Worm (Caenorhabditis elegans) whole organism, midembryonic: Measurements from ENCODE around the gene rab-6.2.

Experiments
- T22C8.4 ChIP-seq: fragments of 200-800 bp; sonication (Bioruptor generic); IDR thresholded peaks from 2 replicates; pipeline ENCODE4 v1.3.6; 2022; ENCODE audit warnings: missing genetic modification characterization, missing compliant biosample characterization
- cog-1 ChIP-seq: sonication (generic microtip); optimal IDR thresholded peaks from 2 replicates; lab custom pipeline; 2016; ENCODE audit warnings: missing genetic modification characterization, missing compliant biosample characterization
- flt-1 ChIP-seq: fragments of 200-800 bp; sonication (Bioruptor generic); IDR thresholded peaks from 2 replicates; pipeline ENCODE4 v1.3.6; 2022; ENCODE audit warnings: missing genetic modification characterization, missing compliant biosample characterization
- klf-2 ChIP-seq: fragments of 200-800 bp; sonication (Bioruptor generic); conservative IDR thresholded peaks from 2 replicates; pipeline ENCODE4 v1.3.6; 2022; ENCODE audit warnings: missing genetic modification reagents, missing genetic modification characterization, missing compliant biosample characterization
- med-1 ChIP-seq: sonication (generic microtip); optimal IDR thresholded peaks from 2 replicates; lab custom pipeline; 2017; ENCODE audit warnings: missing genetic modification characterization, mild to moderate bottlenecking, missing compliant biosample characterization, antibody characterized with exemption, missing genetic modification reagents; ENCODE audit not compliant: insufficient read depth
- ref-1 ChIP-seq: fragments of 200-800 bp; sonication (Bioruptor generic); conservative IDR thresholded peaks from 2 replicates; pipeline ENCODE4 v1.3.6; 2022; ENCODE audit warnings: missing genetic modification reagents, missing genetic modification characterization, missing compliant biosample characterization
- tab-1 ChIP-seq: fragments of 200-800 bp; sonication (Bioruptor generic); IDR thresholded peaks from 2 replicates; pipeline ENCODE4 v1.3.6; 2022; ENCODE audit warnings: missing genetic modification characterization, missing compliant biosample characterization
- ztf-23 ChIP-seq: fragments of 200-800 bp; sonication (Bioruptor generic); IDR thresholded peaks from 2 replicates; pipeline ENCODE4 v1.3.6; 2022; ENCODE audit warnings: missing genetic modification reagents, missing genetic modification characterization, missing compliant biosample characterization
- ztf-29 ChIP-seq: fragments of 200-800 bp; sonication (Bioruptor generic); IDR thresholded peaks from 2 replicates; pipeline ENCODE4 v1.3.6; 2022; ENCODE audit warnings: missing genetic modification reagents, missing genetic modification characterization, missing compliant biosample characterization

rab-6.2 gene

DNA sequence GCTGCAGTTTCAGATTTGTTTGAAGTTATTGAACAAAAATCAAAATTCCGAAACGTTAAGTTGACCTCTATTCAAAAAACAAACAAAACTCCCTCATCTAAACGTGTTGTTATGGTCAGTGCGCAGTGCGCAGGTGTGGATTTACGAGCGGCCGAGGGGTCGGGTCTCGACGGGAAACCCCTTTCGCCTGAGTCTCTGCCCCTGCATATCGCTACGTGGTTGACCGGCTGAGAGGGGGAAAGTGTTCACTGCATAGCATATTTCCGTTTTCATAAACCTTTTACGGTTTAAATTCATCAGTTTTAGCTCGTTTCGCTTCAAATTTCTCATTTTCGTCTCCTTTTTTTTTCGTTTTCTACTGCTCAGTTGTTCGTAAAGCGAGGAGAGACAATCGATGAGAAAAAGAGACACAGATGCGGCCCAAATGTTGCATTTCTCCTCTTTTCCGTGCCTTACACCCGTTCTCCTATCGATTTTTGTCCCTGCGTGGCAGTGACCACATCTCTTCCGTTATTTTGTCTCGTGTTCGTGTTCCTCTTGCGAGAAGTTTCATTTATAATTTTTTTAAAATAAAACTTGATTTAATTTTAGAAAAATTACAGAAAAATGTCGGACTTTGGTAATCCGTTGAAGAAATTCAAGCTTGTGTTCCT lies at the start of gene rab-6.2:
TSS of gene rab-6.2 (plus strand) at position 603 of the 653 bp plus-strand sequence.
- 0 out of 2 replicates have a peak, but pooled peaks have one; percentile 17 for TF ChIP-seq flt-1
- TF ChIP-seq ztf-23 = no peak

DNA sequence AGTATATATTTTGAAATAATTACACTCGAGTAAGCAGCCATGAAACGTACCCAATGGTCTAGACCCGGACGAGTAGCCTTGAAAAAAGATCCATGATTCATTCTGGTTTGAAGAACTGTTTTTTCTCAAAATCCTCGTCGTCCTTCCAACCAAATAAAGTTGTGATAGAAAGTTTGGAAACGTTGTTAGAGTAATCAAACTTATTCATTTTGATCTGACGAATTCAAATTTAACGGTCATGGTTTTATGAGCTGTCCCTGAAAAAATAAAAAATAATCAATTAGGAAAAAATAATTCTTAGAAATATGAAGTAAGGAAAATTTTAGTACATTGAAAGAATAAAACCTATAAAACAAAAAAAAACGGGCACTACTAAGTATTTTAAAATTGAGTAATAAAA lies 45.6 kb upstream of the rab-6.2 start, which contains the start of gene B0302.4:
TSS of gene B0302.4 (minus strand) at position 101 of the 400 bp plus-strand sequence.
- no peak for TF ChIP-seq tab-1 (GFP tag; lab: Robert Waterston, UW)
- TF ChIP-seq ref-1 (GFP tag; lab: Robert Waterston, UW) = no peak
- no peak for TF ChIP-seq T22C8.4 (GFP tag; lab: Robert Waterston, UW)
- no peak for TF ChIP-seq cog-1 (tag; lab: Kevin White, UChicago)
- TF ChIP-seq ztf-23 = no peak
- TF ChIP-seq med-1 = no peak
- no peak for TF ChIP-seq flt-1
- no peak for TF ChIP-seq ztf-29 (GFP tag; lab: Robert Waterston, UW)
- no peak for TF ChIP-seq klf-2 (GFP tag; lab: Robert Waterston, UW)

ce11 chrX:17178239-17178638 lies 44.0 kb upstream of the rab-6.2 start, which contains the start of gene B0302.2:
TSS of gene B0302.2 (plus strand) at chrX:17178539.
- TF ChIP-seq flt-1 (no peak), klf-2 (GFP tag; lab: Robert Waterston, UW) (no peak), tab-1 (GFP tag; lab: Robert Waterston, UW) (no peak), ztf-29 (GFP tag; lab: Robert Waterston, UW) (no peak), ztf-23 (no peak), cog-1 (tag; lab: Kevin White, UChicago) (no peak)

- TF ChIP-seq med-1 (no peak), klf-2 (GFP tag; lab: Robert Waterston, UW) (no peak), ztf-29 (GFP tag; lab: Robert Waterston, UW) (no peak), tab-1 (GFP tag; lab: Robert Waterston, UW) (no peak), ztf-23 (no peak), flt-1 (no peak), T22C8.4 (GFP tag; lab: Robert Waterston, UW) (no peak), ref-1 (GFP tag; lab: Robert Waterston, UW) (no peak), cog-1 (tag; lab: Kevin White, UChicago) (no peak)
Measured at ce11 chrX:17180135-17180534, 42.1 kb upstream of the rab-6.2 start.

- TF ChIP-seq ztf-23 (peak; percentile 48; the same call in 1 of the 2 replicates), cog-1 (tag; lab: Kevin White, UChicago) (no peak), ref-1 (GFP tag; lab: Robert Waterston, UW) (no peak), tab-1 (GFP tag; lab: Robert Waterston, UW) (no peak), med-1 (no peak), klf-2 (GFP tag; lab: Robert Waterston, UW) (no peak), ztf-29 (GFP tag; lab: Robert Waterston, UW) (no peak), T22C8.4 (GFP tag; lab: Robert Waterston, UW) (no peak), flt-1 (peak; percentile 62)
Measured at ce11 chrX:17181220-17181619, 41.1 kb upstream of the rab-6.2 start.

- no peak for TF ChIP-seq klf-2 (GFP tag; lab: Robert Waterston, UW)
- TF ChIP-seq med-1 = no peak
- TF ChIP-seq T22C8.4 (GFP tag; lab: Robert Waterston, UW) = no peak
- TF ChIP-seq ztf-23 = no peak
- no peak for TF ChIP-seq tab-1 (GFP tag; lab: Robert Waterston, UW)
- no peak for TF ChIP-seq ref-1 (GFP tag; lab: Robert Waterston, UW)
- TF ChIP-seq ztf-29 (GFP tag; lab: Robert Waterston, UW) = no peak
- peak; percentile 53 for TF ChIP-seq cog-1 (tag; lab: Kevin White, UChicago)
- TF ChIP-seq flt-1 = 0 out of 2 replicates have a peak, but pooled peaks have one; percentile 47
Measured at ce11 chrX:17184363-17184762, 37.9 kb upstream of the rab-6.2 start.

DNA sequence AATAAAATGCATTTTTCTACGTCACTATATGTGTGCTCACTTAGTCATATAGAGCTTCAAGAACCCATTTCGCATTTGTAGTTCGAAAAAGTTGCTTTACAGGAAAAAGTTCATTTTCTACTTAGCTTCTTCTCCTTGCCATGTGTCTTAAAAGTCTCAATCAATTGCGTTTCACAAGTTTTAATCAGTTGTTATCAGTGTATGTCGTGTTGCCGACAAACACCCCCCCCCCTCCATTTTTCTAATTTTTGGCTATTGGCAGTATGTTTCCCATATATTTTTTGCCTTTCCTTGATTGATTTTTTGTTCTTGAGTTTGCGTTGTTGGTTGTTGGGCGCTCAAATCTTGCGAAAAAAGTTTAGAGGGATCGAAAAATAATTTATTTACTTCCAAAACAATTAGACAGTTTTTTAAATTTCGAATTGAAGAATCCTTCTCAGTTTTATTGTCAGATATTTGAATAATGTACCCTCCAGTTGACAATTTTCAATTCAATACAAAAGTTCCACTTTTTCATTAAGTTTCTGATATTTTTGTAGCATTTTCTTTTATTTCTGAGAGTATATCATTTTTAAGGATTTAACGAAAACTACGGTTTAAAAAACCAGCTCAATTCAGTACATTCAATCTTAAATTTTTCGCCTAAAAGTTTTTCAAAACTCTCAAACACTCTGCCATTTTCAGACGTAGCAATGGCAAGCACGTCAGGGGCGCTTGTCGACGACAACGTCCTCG lies 36.4 kb upstream of the rab-6.2 start, which contains the start of gene sid-3:
TSS of gene sid-3 (plus strand) at position 685 of the 735 bp plus-strand sequence.
- TF ChIP-seq flt-1 (no peak), tab-1 (GFP tag; lab: Robert Waterston, UW) (no peak), med-1 (no peak), cog-1 (tag; lab: Kevin White, UChicago) (no peak), ztf-29 (GFP tag; lab: Robert Waterston, UW) (no peak), ztf-23 (no peak), klf-2 (GFP tag; lab: Robert Waterston, UW) (no peak), ref-1 (GFP tag; lab: Robert Waterston, UW) (no peak), T22C8.4 (GFP tag; lab: Robert Waterston, UW) (no peak)

- TF ChIP-seq klf-2 (GFP tag; lab: Robert Waterston, UW) (no peak), ztf-23 (no peak), ztf-29 (GFP tag; lab: Robert Waterston, UW) (no peak), cog-1 (tag; lab: Kevin White, UChicago) (no peak), flt-1 (no peak), med-1 (no peak), ref-1 (GFP tag; lab: Robert Waterston, UW) (no peak), T22C8.4 (GFP tag; lab: Robert Waterston, UW) (no peak)
Measured at ce11 chrX:17195080-17195479, 27.2 kb upstream of the rab-6.2 start, which contains the start of gene B0302.5. TSS of gene B0302.5 (minus strand) at chrX:17195137.

DNA sequence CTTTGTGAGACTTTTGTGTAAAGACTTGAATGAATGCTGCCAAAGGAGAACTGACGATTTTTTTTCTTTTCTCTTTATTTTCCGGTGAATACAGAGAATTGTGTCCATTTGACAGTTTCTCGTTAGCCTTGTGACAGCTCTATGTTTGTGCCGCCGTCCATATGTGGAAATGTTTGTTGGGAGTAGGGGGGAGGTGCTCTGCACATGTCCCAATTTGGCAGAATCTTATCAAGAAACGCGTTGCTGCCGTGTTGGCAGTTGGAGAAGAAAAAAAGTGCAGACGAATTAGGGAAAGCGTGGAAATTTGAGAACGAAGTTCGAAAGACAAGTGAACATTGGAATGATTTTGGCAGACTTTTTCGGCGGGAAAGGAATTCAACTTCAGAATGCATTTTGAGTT lies 24.5 kb upstream of the rab-6.2 start:
- no peak for TF ChIP-seq ztf-23
- TF ChIP-seq med-1 = no peak
- TF ChIP-seq tab-1 (GFP tag; lab: Robert Waterston, UW) = no peak
- TF ChIP-seq flt-1 = no peak
- no peak for TF ChIP-seq ztf-29 (GFP tag; lab: Robert Waterston, UW)
- no peak for TF ChIP-seq cog-1 (tag; lab: Kevin White, UChicago)
- TF ChIP-seq ref-1 (GFP tag; lab: Robert Waterston, UW) = no peak
- no peak for TF ChIP-seq T22C8.4 (GFP tag; lab: Robert Waterston, UW)
- no peak for TF ChIP-seq klf-2 (GFP tag; lab: Robert Waterston, UW)
